Worm (Caenorhabditis elegans): Measurements from ENCODE around the gene C07G2.5.

C07G2.5 gene

DNA sequence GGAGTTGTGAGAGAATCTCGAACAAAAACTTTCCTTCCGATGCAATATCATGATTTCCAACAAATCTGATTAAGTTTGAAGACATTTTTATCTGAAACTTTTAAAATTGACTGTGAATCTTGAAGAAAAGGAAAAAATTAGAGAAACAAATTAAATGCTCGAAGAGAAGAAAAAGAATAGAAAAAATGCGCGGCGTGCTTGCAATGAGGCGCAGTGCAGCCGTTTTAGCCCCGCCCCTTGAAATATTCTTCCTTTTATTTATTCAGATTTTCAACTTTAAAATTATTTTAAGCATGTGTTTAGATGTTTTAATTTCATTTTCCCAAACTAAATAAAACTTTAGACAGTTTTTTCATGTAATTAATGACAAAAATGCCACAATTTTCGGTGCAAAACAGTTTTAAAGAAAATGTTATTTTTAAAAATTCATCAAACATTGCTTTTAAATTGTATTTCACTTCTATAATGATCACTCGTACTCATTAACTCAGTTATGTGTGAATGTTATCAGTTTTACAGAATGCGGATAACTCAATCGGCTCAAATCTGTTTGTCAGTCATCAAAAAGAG, 43.6 kb upstream of the C07G2.5 start, which contains the start of the genes mrps-34 and cisd-3.1 (continued):
- TF ChIP-seq nfya-1 (tag; optimal IDR thresholded peaks at IDR 0.05) (peak; percentile 49), sdc-2 (tag; optimal IDR thresholded peaks at IDR 0.05) (no peak)

DNA sequence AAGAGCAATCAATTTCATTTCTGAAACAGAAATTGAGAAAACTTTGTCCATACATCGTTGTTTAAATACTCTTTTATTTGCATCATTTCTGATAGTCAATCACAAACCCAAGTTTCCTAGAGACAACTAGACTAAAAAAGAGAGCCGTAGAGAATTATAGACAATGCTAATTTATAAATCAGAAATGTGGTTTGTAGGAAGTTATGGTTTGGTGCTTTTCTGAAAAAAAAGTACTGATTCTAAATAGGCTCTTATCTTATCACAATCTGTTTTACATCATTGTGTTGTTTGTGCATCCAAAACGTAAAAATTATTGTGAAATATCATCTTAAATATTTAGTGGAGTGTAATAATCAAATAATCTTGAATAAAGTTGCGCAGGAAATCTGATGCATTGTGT, 41.8 kb upstream of the C07G2.5 start, which contains the start of gene ugt-62:
Gene ugt-62, minus strand, starts transcription at position 20 of the 400 bp plus-strand sequence.
- TF ChIP-seq K02D7.2 (tag; optimal IDR thresholded peaks at IDR 0.05) = no peak
- TF ChIP-seq ceh-9 (tag; optimal IDR thresholded peaks at IDR 0.05) = no peak
- peak; percentile 30 for TF ChIP-seq elt-2 (tag; optimal IDR thresholded peaks at IDR 0.05)

DNA sequence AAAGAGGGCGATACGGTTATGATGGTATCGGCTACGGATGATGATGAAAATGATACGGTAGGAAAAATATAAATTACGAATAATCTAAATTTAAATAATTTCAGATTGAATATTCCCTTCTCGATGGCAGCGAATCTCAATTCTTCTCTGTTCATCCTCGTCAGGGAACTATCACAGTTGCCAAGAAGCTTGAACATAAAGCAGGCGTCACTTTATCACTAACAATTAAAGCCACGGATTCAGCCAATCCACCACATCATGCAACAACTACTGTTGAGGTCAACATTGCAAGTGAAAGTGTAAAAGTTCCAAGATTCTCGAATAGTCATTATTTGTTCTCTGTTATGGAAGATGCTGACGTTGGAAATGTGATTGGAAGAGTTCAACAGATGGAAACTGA, 32.1 kb upstream of the C07G2.5 start:
- TF ChIP-seq madf-2 (tag; optimal IDR thresholded peaks at IDR 0.05) (no peak), unc-86 (tag; optimal IDR thresholded peaks at IDR 0.05) (no peak), zip-5 (tag; optimal IDR thresholded peaks at IDR 0.05) (no peak), lim-6 (tag; optimal IDR thresholded peaks at IDR 0.05) (no peak), pag-3 (tag; optimal IDR thresholded peaks at IDR 0.05; ENCODE audit: borderline replicate concordance) (no peak), hlh-13 (GFP tag; optimal IDR thresholded peaks at IDR 0.05) (no peak), ttx-3 (tag; optimal IDR thresholded peaks at IDR 0.05) (no peak), ceh-14 (tag; optimal IDR thresholded peaks at IDR 0.05) (no peak), K02D7.2 (tag; optimal IDR thresholded peaks at IDR 0.05) (no peak), ceh-48 (tag; optimal IDR thresholded peaks at IDR 0.05) (no peak), ref-2 (tag; optimal IDR thresholded peaks at IDR 0.05) (no peak), nhr-232 (tag; optimal IDR thresholded peaks at IDR 0.05) (no peak), tbx-2 (tag; optimal IDR thresholded peaks at IDR 0.05) (no peak), ceh-2 (tag; optimal IDR thresholded peaks at IDR 0.05) (no peak), sox-4 (tag; optimal IDR thresholded peaks at IDR 0.05) (no peak), pros-1 (tag; optimal IDR thresholded peaks at IDR 0.05) (no peak), che-1 (tag; optimal IDR thresholded peaks at IDR 0.05) (no peak), ama-1 (optimal IDR thresholded peaks at IDR 0.05) (no peak), mec-3 (tag; optimal IDR thresholded peaks at IDR 0.05; ENCODE audit: borderline replicate concordance) (no peak)

DNA sequence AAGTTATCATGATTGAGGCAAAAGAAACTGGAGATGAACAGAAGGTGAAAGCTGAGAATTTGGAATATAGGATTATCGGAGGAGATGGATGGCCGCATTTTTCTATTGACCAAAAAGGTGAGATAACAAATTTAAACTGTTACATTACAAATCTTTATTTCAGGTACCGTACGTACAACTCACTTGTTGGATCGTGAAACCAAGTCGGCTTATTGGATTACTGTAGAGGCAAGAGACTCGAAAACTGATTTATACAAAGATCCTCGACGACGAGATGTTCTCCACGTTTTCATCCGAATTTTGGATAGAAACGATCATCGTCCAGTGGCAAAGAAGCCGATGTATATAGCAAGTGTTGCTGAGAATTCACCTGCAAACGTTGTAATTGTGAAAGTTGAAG, 27.2 kb upstream of the C07G2.5 start:
- no peak for TF ChIP-seq ceh-31 (tag; optimal IDR thresholded peaks at IDR 0.05)

DNA sequence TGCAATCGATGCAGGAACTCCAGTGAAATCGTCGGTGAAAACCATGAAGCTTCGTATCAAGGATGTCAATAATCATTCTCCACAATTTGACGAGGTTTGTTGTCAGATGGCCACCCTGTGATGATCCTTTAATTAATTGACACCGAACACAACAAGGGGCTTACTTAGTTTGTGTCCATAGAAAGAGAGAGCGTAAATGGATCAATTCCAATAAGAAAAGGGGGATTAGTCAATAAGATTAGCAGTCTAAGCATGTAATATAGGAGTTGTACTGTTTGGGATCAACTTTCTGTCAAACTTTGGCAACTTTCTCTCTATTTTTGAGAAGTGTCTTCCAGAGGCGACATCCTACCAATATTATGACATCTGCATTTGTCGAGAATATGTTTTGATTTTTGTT, 25.2 kb upstream of the C07G2.5 start:
- peak; percentile 76 for TF ChIP-seq unc-42 (tag; optimal IDR thresholded peaks at IDR 0.05)
- no peak for TF ChIP-seq ceh-48 (tag; optimal IDR thresholded peaks at IDR 0.05)

DNA sequence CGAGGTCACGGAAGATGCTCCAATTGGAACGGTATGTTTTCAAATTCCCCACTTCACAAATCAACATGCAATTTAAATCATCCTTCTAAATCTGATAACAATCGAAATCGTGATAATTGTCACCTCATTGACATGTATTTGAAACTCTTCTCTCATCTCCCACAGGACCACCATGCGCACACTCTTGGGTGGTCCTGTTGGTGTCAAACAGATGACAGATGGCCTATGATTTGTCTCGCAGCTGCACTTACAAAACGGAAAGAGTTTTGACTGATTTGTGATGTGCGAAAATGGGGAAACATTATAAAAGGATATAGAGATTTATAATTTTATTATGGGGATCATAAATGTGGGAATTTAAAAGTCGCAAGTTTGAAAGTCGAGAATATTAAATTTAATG, 24.6 kb upstream of the C07G2.5 start:
- TF ChIP-seq lin-11 (tag; optimal IDR thresholded peaks at IDR 0.05) (no peak), unc-55 (GFP tag; optimal IDR thresholded peaks at IDR 0.05) (peak; percentile 76)

DNA sequence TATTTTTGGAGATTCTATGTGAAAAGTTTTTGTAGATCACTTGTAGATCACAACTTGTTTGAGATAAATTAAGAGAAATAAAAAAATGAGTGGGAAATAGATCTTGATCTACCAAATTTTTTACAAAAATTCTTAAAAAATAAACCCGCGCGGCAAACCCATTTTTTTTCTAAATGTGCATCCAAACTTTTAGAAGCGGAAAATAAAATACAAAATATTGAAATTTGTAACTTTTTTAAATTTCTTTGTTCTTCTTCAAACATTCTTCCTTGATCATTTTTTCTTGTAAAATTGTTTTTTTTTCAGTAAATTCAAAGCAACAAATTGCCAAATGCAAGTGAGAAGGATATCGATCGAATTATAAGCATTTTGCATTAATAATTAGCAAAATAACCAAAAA, 21.2 kb upstream of the C07G2.5 start, which contains the start of gene cdh-4:
Gene cdh-4, plus strand, starts transcription at position 301 of the 400 bp plus-strand sequence.
- TF ChIP-seq odd-2 (tag; optimal IDR thresholded peaks at IDR 0.05) (no peak), ceh-9 (tag; optimal IDR thresholded peaks at IDR 0.05) (no peak), hlh-8 (tag; optimal IDR thresholded peaks at IDR 0.05) (no peak), hlh-6 (tag; optimal IDR thresholded peaks at IDR 0.05) (no peak), ceh-6 (GFP tag; optimal IDR thresholded peaks at IDR 0.05) (no peak), unc-86 (tag; optimal IDR thresholded peaks at IDR 0.05) (no peak), dmd-4 (tag; optimal IDR thresholded peaks at IDR 0.05; ENCODE audit: borderline replicate concordance) (no peak), nfya-1 (tag; optimal IDR thresholded peaks at IDR 0.05) (no peak), ttx-3 (tag; optimal IDR thresholded peaks at IDR 0.05) (no peak), sox-4 (tag; optimal IDR thresholded peaks at IDR 0.05) (no peak), gmeb-2 (tag; optimal IDR thresholded peaks at IDR 0.05) (no peak), nhr-232 (tag; optimal IDR thresholded peaks at IDR 0.05) (no peak), ceh-30 (tag; optimal IDR thresholded peaks at IDR 0.05) (no peak), tbx-2 (tag; optimal IDR thresholded peaks at IDR 0.05) (no peak), fkh-6 (tag; optimal IDR thresholded peaks at IDR 0.05) (no peak), hlh-13 (GFP tag; optimal IDR thresholded peaks at IDR 0.05) (no peak), ztf-16 (tag; optimal IDR thresholded peaks at IDR 0.05) (no peak), ets-4 (tag; optimal IDR thresholded peaks at IDR 0.05) (no peak), ahr-1 (tag; optimal IDR thresholded peaks at IDR 0.05) (no peak)

Measured in whole organism, late embryonic.